Fruit fly (Drosophila melanogaster): ENCODE results near the gene gny.

- TF ChIP-seq h (optimal IDR thresholded peaks at IDR 0.05) (no peak), psq (optimal IDR thresholded peaks at IDR 0.05) (no peak), Sin3A (optimal IDR thresholded peaks at IDR 0.05) (no peak)
Observed at dm6 chr2L:10353871-10354270, 26.0 kb upstream of the gny start, which contains the start of gene CG34367.
